Worm (Caenorhabditis elegans) whole organism, L1 larva: Measurements from ENCODE around the gene T02G5.15.
A peak's percentile ranks its signal among the peaks of the same experiment; 100 is the strongest.

Source experiments
- C04F5.9 ChIP-seq: sonication (generic microtip); optimal IDR thresholded peaks from 2 replicates; lab custom pipeline; 2016; ENCODE audit warnings: missing genetic modification characterization, missing compliant biosample characterization
- C16A3.4 ChIP-seq: fragments of 150-350 bp; optimal IDR thresholded peaks from 2 replicates; lab custom pipeline; 2014; ENCODE audit warnings: missing biosample characterization, missing genetic modification characterization
- C34B4.2 ChIP-seq: sonication (generic microtip); optimal IDR thresholded peaks from 2 replicates; lab custom pipeline; 2017; ENCODE audit warnings: mild to moderate bottlenecking, missing genetic modification characterization, missing compliant biosample characterization
- F16B12.6 ChIP-seq: fragments of 150-350 bp; optimal IDR thresholded peaks from 2 replicates; lab custom pipeline; 2014; ENCODE audit warnings: missing biosample characterization, missing genetic modification characterization
- blmp-1 ChIP-seq: fragments of 150-350 bp; optimal IDR thresholded peaks from 2 replicates; lab custom pipeline; 2014; ENCODE audit warnings: missing biosample characterization, missing genetic modification characterization
- ceh-63 ChIP-seq: fragments of 200-800 bp; sonication (Bioruptor generic); optimal IDR thresholded peaks from 2 replicates; lab custom pipeline; 2018; ENCODE audit warnings: mild to moderate bottlenecking, missing genetic modification characterization, missing compliant biosample characterization
- ceh-8 ChIP-seq: fragments of 200-800 bp; sonication (Bioruptor generic); optimal IDR thresholded peaks from 2 replicates; lab custom pipeline; 2018; ENCODE audit warnings: mild to moderate bottlenecking, missing genetic modification characterization, moderate library complexity, missing compliant biosample characterization
- ceh-82 ChIP-seq, 3 experiments: fragments of 150-350 bp in 1 of 3; sonication (generic microtip) in 2 of 3; optimal IDR thresholded peaks; 2 replicates each; lab custom pipeline; 2014 to 2017; ENCODE audit warnings: missing biosample characterization in 3 of 3, missing genetic modification characterization in 3 of 3
- ceh-88 ChIP-seq: fragments of 200-800 bp; sonication (Bioruptor generic); IDR thresholded peaks from 2 replicates; pipeline ENCODE4 v1.3.6; 2022; ENCODE audit warnings: missing genetic modification characterization, missing compliant biosample characterization
- ceh-90 ChIP-seq: sonication (generic microtip); optimal IDR thresholded peaks from 2 replicates; lab custom pipeline; 2016; ENCODE audit warnings: missing genetic modification characterization, missing compliant biosample characterization
- dsc-1 ChIP-seq: sonication (generic microtip); optimal IDR thresholded peaks from 2 replicates; lab custom pipeline; 2016; ENCODE audit warnings: mild to moderate bottlenecking, missing genetic modification characterization, missing compliant biosample characterization
- egl-13 ChIP-seq: sonication (generic microtip); optimal IDR thresholded peaks from 2 replicates; lab custom pipeline; 2016; ENCODE audit warnings: missing genotype, missing genetic modification reagents, missing genetic modification characterization, missing compliant biosample characterization
- elt-2 ChIP-seq: sonication (generic microtip); optimal IDR thresholded peaks from 2 replicates; lab custom pipeline; 2016; ENCODE audit warnings: missing genetic modification characterization, mild to moderate bottlenecking, inconsistent platforms, missing compliant biosample characterization, missing genetic modification reagents
- fkh-10 ChIP-seq: sonication (generic microtip); optimal IDR thresholded peaks from 2 replicates; lab custom pipeline; 2017; ENCODE audit warnings: missing biosample characterization, missing genetic modification reagents, missing genetic modification characterization
- fkh-4 ChIP-seq: sonication (generic microtip); optimal IDR thresholded peaks from 2 replicates; lab custom pipeline; 2016; ENCODE audit warnings: missing compliant biosample characterization, missing genetic modification characterization, borderline replicate concordance
- fkh-8 ChIP-seq: sonication (generic microtip); optimal IDR thresholded peaks from 2 replicates; lab custom pipeline; 2016; ENCODE audit warnings: mild to moderate bottlenecking, missing genetic modification characterization, missing compliant biosample characterization
- grh-1 ChIP-seq: fragments of 200-800 bp; sonication (Bioruptor generic); IDR thresholded peaks from 2 replicates; pipeline ENCODE4 v1.3.6; 2022; ENCODE audit warnings: missing genetic modification reagents, missing genetic modification characterization, missing compliant biosample characterization
- hlh-17 ChIP-seq: fragments of 200-800 bp; sonication (Bioruptor generic); optimal IDR thresholded peaks from 2 replicates; lab custom pipeline; 2018; ENCODE audit warnings: missing genetic modification characterization, mild to moderate bottlenecking, missing compliant biosample characterization, moderate library complexity, borderline replicate concordance
- hpl-2 ChIP-seq: fragments of 150-350 bp; optimal IDR thresholded peaks from 2 replicates; lab custom pipeline; 2014; ENCODE audit warnings: missing biosample characterization, missing genetic modification reagents, missing genetic modification characterization
- irx-1 ChIP-seq: sonication (generic microtip); optimal IDR thresholded peaks from 2 replicates; lab custom pipeline; 2016; ENCODE audit warnings: missing genetic modification characterization, missing compliant biosample characterization
- lin-15B ChIP-seq: fragments of 150-350 bp; sonication (generic microtip); optimal IDR thresholded peaks from 3 replicates; lab custom pipeline; 2014; ENCODE audit warnings: missing biosample characterization, missing genetic modification characterization
- lin-35 ChIP-seq, 2 experiments: fragments of 150-350 bp; optimal IDR thresholded peaks; 2 replicates each; lab custom pipeline; 2014; ENCODE audit warnings: missing biosample characterization in 2 of 2, missing genetic modification characterization in 2 of 2, missing genetic modification reagents in 2 of 2
- lin-39 ChIP-seq: fragments of 150-350 bp; optimal IDR thresholded peaks from 2 replicates; lab custom pipeline; 2014; ENCODE audit warnings: missing biosample characterization, missing genetic modification reagents, missing genetic modification characterization
- lir-3 ChIP-seq: sonication (generic microtip); optimal IDR thresholded peaks from 2 replicates; lab custom pipeline; 2016; ENCODE audit warnings: mild to moderate bottlenecking, missing genetic modification characterization, moderate library complexity, missing compliant biosample characterization; ENCODE audit not compliant: poor library complexity
- lsy-2 ChIP-seq, 2 experiments: fragments of 150-350 bp; optimal IDR thresholded peaks; 2 replicates each; lab custom pipeline; 2014; ENCODE audit warnings: missing biosample characterization in 2 of 2, missing genetic modification characterization in 2 of 2
- mab-9 ChIP-seq: fragments of 200-800 bp; sonication (Bioruptor generic); IDR thresholded peaks from 2 replicates; pipeline ENCODE4 v1.3.6; 2022; ENCODE audit warnings: missing genetic modification reagents, missing genetic modification characterization, missing compliant biosample characterization
- mdl-1 ChIP-seq, 2 experiments: fragments of 150-350 bp; optimal IDR thresholded peaks; 2 replicates each; lab custom pipeline; 2014 to 2017; ENCODE audit warnings: missing biosample characterization in 2 of 2, missing genetic modification characterization in 2 of 2, inconsistent platforms in 1 of 2
- mep-1 ChIP-seq: fragments of 150-350 bp; optimal IDR thresholded peaks from 2 replicates; lab custom pipeline; 2014; ENCODE audit warnings: missing biosample characterization, missing genetic modification characterization
- nhr-12 ChIP-seq: sonication (generic microtip); optimal IDR thresholded peaks from 2 replicates; lab custom pipeline; 2017; ENCODE audit warnings: missing biosample characterization, missing genetic modification characterization
- nhr-19 ChIP-seq: fragments of 200-800 bp; sonication (Bioruptor generic); conservative IDR thresholded peaks from 2 replicates; pipeline ENCODE4 v1.3.6; 2022; ENCODE audit warnings: missing genetic modification characterization, missing compliant biosample characterization
- nhr-47 ChIP-seq: sonication (generic microtip); optimal IDR thresholded peaks from 2 replicates; lab custom pipeline; 2016; ENCODE audit warnings: mild to moderate bottlenecking, missing genetic modification characterization, moderate library complexity, missing compliant biosample characterization
- nhr-76 ChIP-seq: sonication (generic microtip); optimal IDR thresholded peaks from 2 replicates; lab custom pipeline; 2017; ENCODE audit warnings: missing biosample characterization, missing genetic modification characterization
- nhr-84 ChIP-seq: sonication (generic microtip); optimal IDR thresholded peaks from 2 replicates; lab custom pipeline; 2017; ENCODE audit warnings: missing biosample characterization, missing genetic modification characterization
- nhr-85 ChIP-seq: sonication (generic microtip); peaks from one replicate; lab custom pipeline; 2016; ENCODE audit warnings: missing genetic modification characterization, inconsistent platforms, missing compliant biosample characterization
- nhr-90 ChIP-seq: sonication (generic microtip); optimal IDR thresholded peaks from 2 replicates; lab custom pipeline; 2016; ENCODE audit warnings: mild to moderate bottlenecking, missing genetic modification characterization, missing compliant biosample characterization; ENCODE audit not compliant: poor library complexity
- pag-3 ChIP-seq: sonication (generic microtip); optimal IDR thresholded peaks from 2 replicates; lab custom pipeline; 2017; ENCODE audit warnings: missing genetic modification characterization, mild to moderate bottlenecking, missing compliant biosample characterization, antibody characterized with exemption, borderline replicate concordance; ENCODE audit not compliant: insufficient read depth
- pax-3 ChIP-seq: fragments of 200-800 bp; sonication (Bioruptor generic); optimal IDR thresholded peaks from 2 replicates; lab custom pipeline; 2018; ENCODE audit warnings: mild to moderate bottlenecking, missing genetic modification characterization, moderate library complexity, missing compliant biosample characterization
- rnt-1 ChIP-seq: sonication (generic microtip); optimal IDR thresholded peaks from 2 replicates; lab custom pipeline; 2016; ENCODE audit warnings: mild to moderate bottlenecking, missing genetic modification characterization, moderate library complexity, missing compliant biosample characterization
- skn-1 ChIP-seq: fragments of 150-350 bp; optimal IDR thresholded peaks from 2 replicates; lab custom pipeline; 2014; ENCODE audit warnings: missing biosample characterization, missing genetic modification characterization
- snpc-4 ChIP-seq: fragments of 150-350 bp; optimal IDR thresholded peaks from 2 replicates; lab custom pipeline; 2014; ENCODE audit warnings: missing biosample characterization, missing genetic modification characterization
- snu-23 ChIP-seq: sonication (generic microtip); optimal IDR thresholded peaks from 2 replicates; lab custom pipeline; 2016; ENCODE audit warnings: missing genetic modification characterization, missing compliant biosample characterization
- sptf-1 ChIP-seq: fragments of 150-350 bp; optimal IDR thresholded peaks from 2 replicates; lab custom pipeline; 2014; ENCODE audit warnings: missing biosample characterization, missing genetic modification characterization
- sup-37 ChIP-seq: fragments of 200-800 bp; sonication (Bioruptor generic); optimal IDR thresholded peaks from 2 replicates; lab custom pipeline; 2018; ENCODE audit warnings: mild to moderate bottlenecking, missing genetic modification characterization, missing compliant biosample characterization
- tlp-1 ChIP-seq: fragments of 150-350 bp; optimal IDR thresholded peaks from 2 replicates; lab custom pipeline; 2014; ENCODE audit warnings: missing biosample characterization, missing genetic modification characterization
- unc-130 ChIP-seq: fragments of 150-350 bp; optimal IDR thresholded peaks from 2 replicates; lab custom pipeline; 2017; ENCODE audit warnings: missing biosample characterization, missing genetic modification characterization, inconsistent platforms
- unc-30 ChIP-seq: sonication (generic microtip); optimal IDR thresholded peaks from 2 replicates; lab custom pipeline; 2017; ENCODE audit warnings: missing biosample characterization, missing genetic modification characterization
- unc-62 ChIP-seq: fragments of 150-350 bp; optimal IDR thresholded peaks from 2 replicates; lab custom pipeline; 2014; ENCODE audit warnings: missing biosample characterization, missing genetic modification reagents, missing genetic modification characterization
- xbp-1 ChIP-seq: sonication (generic microtip); optimal IDR thresholded peaks from 2 replicates; lab custom pipeline; 2016; ENCODE audit warnings: missing genetic modification characterization, missing compliant biosample characterization
- zag-1 ChIP-seq: fragments of 150-350 bp; optimal IDR thresholded peaks from 2 replicates; lab custom pipeline; 2014; ENCODE audit warnings: missing biosample characterization, missing genetic modification characterization
- ztf-4 ChIP-seq: fragments of 150-350 bp; optimal IDR thresholded peaks from 2 replicates; lab custom pipeline; 2014; ENCODE audit warnings: missing biosample characterization, missing genetic modification characterization

Gene T02G5.15

ce11 chrII:7111012-7111656, 27.0 kb downstream of the T02G5.15 start (continued):
- TF ChIP-seq ceh-8 (GFP tag; lab: Kevin White, UChicago): no peak
- no peak for TF ChIP-seq C04F5.9
- TF ChIP-seq sup-37: no peak
- peak; percentile 34 for TF ChIP-seq fkh-8
- no peak for TF ChIP-seq nhr-85 (tag; lab: Kevin White, UChicago)
- no peak for TF ChIP-seq nhr-47
- TF ChIP-seq zag-1: no peak
- TF ChIP-seq blmp-1: no peak
- TF ChIP-seq mep-1: no peak

- no peak for TF ChIP-seq lir-3 (tag; lab: Kevin White, UChicago)
- peak; percentile 44 to 58 (median 44) for TF ChIP-seq ceh-82 (tag; optimal IDR thresholded peaks at IDR 0.05; lab: Kevin White, UChicago)
- TF ChIP-seq ceh-8 (GFP tag; lab: Kevin White, UChicago): no peak
- TF ChIP-seq egl-13 (tag; lab: Kevin White, UChicago): no peak
- peak; percentile 69 for TF ChIP-seq snu-23 (GFP tag; lab: Kevin White, UChicago)
- no peak for TF ChIP-seq fkh-8
- TF ChIP-seq unc-62 (GFP tag; lab: Kevin White, UChicago): no peak
- no peak for TF ChIP-seq nhr-84 (tag; lab: Kevin White, UChicago)
- TF ChIP-seq tlp-1: no peak
- TF ChIP-seq nhr-76 (tag; lab: Kevin White, UChicago): no peak
- TF ChIP-seq lin-15B (tag; lab: Kevin White, UChicago): peak; percentile 0
- TF ChIP-seq ceh-63: no peak
- peak; percentile 51 to 68 for TF ChIP-seq lin-35 (GFP tag; optimal IDR thresholded peaks at IDR 0.05; lab: Kevin White, UChicago)
- TF ChIP-seq C04F5.9: no peak
- TF ChIP-seq ceh-88: no peak
- no peak for TF ChIP-seq grh-1 (GFP tag; lab: Robert Waterston, UW)
- peak; percentile 94 for TF ChIP-seq F16B12.6 (tag; lab: Kevin White, UChicago)
- no peak for TF ChIP-seq skn-1 (tag; lab: Kevin White, UChicago)
- peak in 1 of 2 experiments; percentile 36 for TF ChIP-seq mdl-1 (tag; optimal IDR thresholded peaks at IDR 0.05; lab: Kevin White, UChicago)
- TF ChIP-seq ceh-90 (tag; lab: Kevin White, UChicago): no peak
- TF ChIP-seq lin-39 (tag; lab: Kevin White, UChicago): no peak
- TF ChIP-seq dsc-1 (tag; lab: Kevin White, UChicago): peak; percentile 19
- TF ChIP-seq pax-3 (tag; lab: Kevin White, UChicago): no peak
- TF ChIP-seq C34B4.2 (tag; lab: Kevin White, UChicago): no peak
- no peak for TF ChIP-seq sup-37
- TF ChIP-seq rnt-1 (tag; lab: Kevin White, UChicago): peak; percentile 53
- TF ChIP-seq C16A3.4: peak; percentile 66
- no peak for TF ChIP-seq sptf-1 (tag; lab: Kevin White, UChicago)
- no peak for TF ChIP-seq mab-9 (GFP tag; lab: Robert Waterston, UW)
- TF ChIP-seq pag-3: no peak
- peak; percentile 83 for TF ChIP-seq mep-1
- peak; percentile 33 for TF ChIP-seq nhr-90 (tag; lab: Kevin White, UChicago)
- TF ChIP-seq irx-1 (tag; lab: Kevin White, UChicago): no peak
- no peak for TF ChIP-seq nhr-19 (GFP tag; lab: Robert Waterston, UW)
- no peak for TF ChIP-seq fkh-4 (tag; lab: Kevin White, UChicago)
- peak; percentile 23 for TF ChIP-seq snpc-4 (tag; lab: Kevin White, UChicago)
- TF ChIP-seq nhr-47: peak; percentile 55
- no peak for TF ChIP-seq elt-2 (tag; lab: Kevin White, UChicago)
- no peak for TF ChIP-seq nhr-12 (tag; lab: Kevin White, UChicago)
- TF ChIP-seq ztf-4 (tag; lab: Kevin White, UChicago): no peak
- TF ChIP-seq fkh-10 (GFP tag; lab: Kevin White, UChicago): no peak
- peak; percentile 40 for TF ChIP-seq unc-130 (tag; lab: Kevin White, UChicago)
- no peak for TF ChIP-seq hlh-17 (GFP tag; lab: Kevin White, UChicago)
- TF ChIP-seq unc-30: no peak
- peak; percentile 97 to 99 for TF ChIP-seq lsy-2 (tag; optimal IDR thresholded peaks at IDR 0.05; lab: Kevin White, UChicago)
- TF ChIP-seq xbp-1: peak; percentile 44
- no peak for TF ChIP-seq hpl-2 (GFP tag; lab: Kevin White, UChicago)
These were observed 27.5 kb downstream of the T02G5.15 start, which contains the start of gene F10E7.5 for ce11 chrII:7111657-7112049. Gene F10E7.5 (plus strand): TSS chrII:7111978.
